Fruit fly (Drosophila melanogaster) whole organism, embryonic: ENCODE measurements around the gene Top3alpha.

Experiments used
- C15 ChIP-seq: fragments of 200-800 bp; sonication (Bioruptor generic); IDR thresholded peaks from 3 replicates; pipeline ENCODE4 v1.3.6; 2022; ENCODE audit warnings: missing biosample characterization, missing genetic modification characterization
- CG10654 ChIP-seq: fragments of 200-800 bp; sonication (Bioruptor generic); optimal IDR thresholded peaks from 2 replicates; lab custom pipeline; 2016; ENCODE audit warnings: missing biosample characterization, missing genetic modification characterization
- CG11695 ChIP-seq: fragments of 200-800 bp; sonication (Bioruptor generic); IDR thresholded peaks from 3 replicates; pipeline ENCODE4 v1.3.6; 2022; ENCODE audit warnings: missing biosample characterization, missing genetic modification characterization
- CG12744 ChIP-seq: fragments of 200-800 bp; sonication (Bioruptor generic); optimal IDR thresholded peaks from 2 replicates; lab custom pipeline; 2016; ENCODE audit warnings: missing biosample characterization, missing genetic modification characterization
- CG13296 ChIP-seq: fragments of 200-800 bp; sonication (Bioruptor generic); optimal IDR thresholded peaks from 3 replicates; lab custom pipeline; 2018; ENCODE audit warnings: missing biosample characterization, mild to moderate bottlenecking, missing genetic modification characterization
- CG13424 ChIP-seq: fragments of 200-800 bp; sonication (Bioruptor generic); optimal IDR thresholded peaks from 2 replicates; lab custom pipeline; 2019; ENCODE audit warnings: missing biosample characterization, mild to moderate bottlenecking, missing genetic modification characterization, moderate library complexity
- CG13624 ChIP-seq: fragments of 200-800 bp; sonication (Bioruptor generic); optimal IDR thresholded peaks from 2 replicates; lab custom pipeline; 2016; ENCODE audit warnings: missing biosample characterization, missing genetic modification characterization
- CG14860 ChIP-seq: fragments of 200-800 bp; sonication (Bioruptor generic); IDR thresholded peaks from 3 replicates; pipeline ENCODE4 v1.3.6; 2022; ENCODE audit warnings: missing biosample characterization, missing genetic modification characterization; ENCODE audit not compliant: partially characterized antibody
- CG1603 ChIP-seq: fragments of 200-800 bp; sonication (Bioruptor generic); optimal IDR thresholded peaks from 2 replicates; lab custom pipeline; 2019; ENCODE audit warnings: missing biosample characterization, mild to moderate bottlenecking, missing genetic modification characterization, moderate library complexity
- CG17359 ChIP-seq: fragments of 200-800 bp; sonication (Bioruptor generic); optimal IDR thresholded peaks from 3 replicates; lab custom pipeline; 2018; ENCODE audit warnings: missing biosample characterization, mild to moderate bottlenecking, missing genetic modification characterization, moderate library complexity
- CG2129 ChIP-seq: fragments of 200-800 bp; sonication (Bioruptor generic); IDR thresholded peaks from 2 replicates; pipeline ENCODE4 v1.3.6; 2022; ENCODE audit warnings: missing biosample characterization, missing genetic modification characterization; ENCODE audit not compliant: partially characterized antibody
- CG31224 ChIP-seq: fragments of 200-800 bp; sonication (Bioruptor generic); IDR thresholded peaks from 2 replicates; pipeline ENCODE4 v1.3.6; 2022; ENCODE audit warnings: missing biosample characterization, missing genetic modification characterization
- CG3163 ChIP-seq: fragments of 200-800 bp; sonication (Bioruptor generic); optimal IDR thresholded peaks from 3 replicates; lab custom pipeline; 2016; ENCODE audit warnings: missing biosample characterization, missing genetic modification characterization
- CG33213 ChIP-seq: fragments of 200-800 bp; sonication (Bioruptor generic); optimal IDR thresholded peaks from 3 replicates; lab custom pipeline; 2016; ENCODE audit warnings: missing biosample characterization, missing genetic modification characterization
- CG33557 ChIP-seq: fragments of 200-800 bp; sonication (Bioruptor generic); optimal IDR thresholded peaks from 2 replicates; lab custom pipeline; 2019; ENCODE audit warnings: missing biosample characterization, mild to moderate bottlenecking, missing genetic modification characterization, moderate library complexity
- CG5180 ChIP-seq: fragments of 200-800 bp; sonication (Bioruptor generic); optimal IDR thresholded peaks from 3 replicates; lab custom pipeline; 2017; ENCODE audit warnings: missing biosample characterization, missing genetic modification characterization, mild to moderate bottlenecking, moderate library complexity, missing genetic modification reagents
- CG8388 ChIP-seq: fragments of 200-800 bp; sonication (Bioruptor generic); optimal IDR thresholded peaks from 2 replicates; lab custom pipeline; 2019; ENCODE audit warnings: missing biosample characterization, mild to moderate bottlenecking, missing genetic modification characterization, moderate library complexity
- CG8478 ChIP-seq: fragments of >200 bp; optimal IDR thresholded peaks from 2 replicates; lab custom pipeline; 2018
- CG8765 ChIP-seq: fragments of 200-800 bp; sonication (Bioruptor generic); IDR thresholded peaks from 2 replicates; pipeline ENCODE4 v1.3.6; 2022; ENCODE audit warnings: missing biosample characterization, missing genetic modification characterization
- CG8924 ChIP-seq: fragments of 200-800 bp; optimal IDR thresholded peaks from 3 replicates; lab custom pipeline; 2019; ENCODE audit warnings: missing biosample characterization, mild to moderate bottlenecking, missing genetic modification characterization, moderate library complexity
- CG9817 ChIP-seq: fragments of 200-800 bp; sonication (Bioruptor generic); optimal IDR thresholded peaks from 2 replicates; lab custom pipeline; 2018; ENCODE audit warnings: missing biosample characterization, mild to moderate bottlenecking, missing genetic modification characterization, moderate library complexity
- CkIIα-i1 ChIP-seq: fragments of 200-800 bp; sonication (Bioruptor generic); IDR thresholded peaks from 2 replicates; pipeline ENCODE4 v1.3.6; 2022; ENCODE audit warnings: missing biosample characterization, missing genetic modification characterization
- Doc3 ChIP-seq: fragments of 200-800 bp; sonication (Bioruptor generic); IDR thresholded peaks from 3 replicates; pipeline ENCODE4 v1.3.6; 2022; ENCODE audit warnings: missing biosample characterization, missing genetic modification characterization; ENCODE audit not compliant: partially characterized antibody
- Dp ChIP-seq: fragments of 200-800 bp; sonication (Bioruptor generic); optimal IDR thresholded peaks from 2 replicates; lab custom pipeline; 2018; ENCODE audit warnings: missing biosample characterization, mild to moderate bottlenecking, missing genetic modification characterization, moderate library complexity
- E2f2 ChIP-seq: fragments of 200-800 bp; sonication (Bioruptor generic); IDR thresholded peaks from 2 replicates; pipeline ENCODE4 v1.3.6; 2022; ENCODE audit warnings: missing biosample characterization, missing genetic modification characterization
- Fer1 ChIP-seq: fragments of 200-800 bp; sonication (Bioruptor generic); optimal IDR thresholded peaks from 2 replicates; lab custom pipeline; 2017; ENCODE audit warnings: missing biosample characterization, mild to moderate bottlenecking, missing genetic modification characterization
- Hr78 ChIP-seq, 2 experiments: fragments of 200-800 bp in 1 of 2; fragments of >200 bp in 1 of 2; sonication (Bioruptor generic) in 1 of 2; optimal IDR thresholded peaks; 2 replicates each; lab custom pipeline; 2017 to 2019; ENCODE audit warnings: missing biosample characterization in 2 of 2, missing genetic modification characterization in 2 of 2, mild to moderate bottlenecking in 1 of 2, moderate library complexity in 1 of 2
- Lim3 ChIP-seq: fragments of 200-800 bp; sonication (Bioruptor generic); IDR thresholded peaks from 2 replicates; pipeline ENCODE4 v1.3.6; 2022; ENCODE audit warnings: missing biosample characterization, missing genetic modification characterization
- Med ChIP-seq: fragments of 200-800 bp; sonication (Bioruptor generic); peaks from one replicate; lab custom pipeline; 2016; ENCODE audit warnings: missing biosample characterization, missing genetic modification characterization, mild to moderate bottlenecking, inconsistent platforms, moderate library complexity
- NC2β ChIP-seq: fragments of 200-800 bp; sonication (Bioruptor generic); optimal IDR thresholded peaks from 2 replicates; lab custom pipeline; 2016; ENCODE audit warnings: missing biosample characterization, missing genetic modification characterization
- bigmax ChIP-seq: fragments of 200-800 bp; sonication (Bioruptor generic); optimal IDR thresholded peaks from 2 replicates; lab custom pipeline; 2018; ENCODE audit warnings: missing biosample characterization, mild to moderate bottlenecking, missing genetic modification characterization
- cato ChIP-seq: fragments of 200-800 bp; sonication (Bioruptor generic); optimal IDR thresholded peaks from 2 replicates; lab custom pipeline; 2016; ENCODE audit warnings: missing biosample characterization, missing genetic modification characterization, borderline replicate concordance
- caup ChIP-seq: fragments of 200-800 bp; sonication (Bioruptor generic); optimal IDR thresholded peaks from 3 replicates; lab custom pipeline; 2017; ENCODE audit warnings: missing biosample characterization, mild to moderate bottlenecking, missing genetic modification characterization, moderate library complexity; ENCODE audit not compliant: severe bottlenecking
- corto ChIP-seq: fragments of 200-800 bp; sonication (Bioruptor generic); optimal IDR thresholded peaks from 2 replicates; lab custom pipeline; 2016; ENCODE audit warnings: missing biosample characterization, mild to moderate bottlenecking, missing genetic modification characterization, moderate library complexity
- dmrt99B ChIP-seq: fragments of 200-800 bp; sonication (Bioruptor generic); optimal IDR thresholded peaks from 2 replicates; lab custom pipeline; 2018; ENCODE audit warnings: missing biosample characterization, mild to moderate bottlenecking, missing genetic modification characterization, moderate library complexity
- dpn ChIP-seq, 2 experiments: fragments of 200-800 bp; sonication (Bioruptor generic); optimal IDR thresholded peaks; 3 replicates each; lab custom pipeline; 2016; ENCODE audit warnings: missing biosample characterization in 2 of 2, missing genetic modification characterization in 2 of 2
- ewg ChIP-seq: fragments of 200-800 bp; sonication (Bioruptor generic); optimal IDR thresholded peaks from 3 replicates; lab custom pipeline; 2017; ENCODE audit warnings: mild to moderate bottlenecking, missing biosample characterization, missing genetic modification reagents, missing genetic modification characterization
- grn ChIP-seq: fragments of 200-800 bp; sonication (Bioruptor generic); optimal IDR thresholded peaks from 3 replicates; lab custom pipeline; 2017; ENCODE audit warnings: missing biosample characterization, missing genetic modification characterization
- kay ChIP-seq: fragments of 200-800 bp; sonication (Bioruptor generic); optimal IDR thresholded peaks from 2 replicates; lab custom pipeline; 2016; ENCODE audit warnings: missing biosample characterization, missing genetic modification characterization
- lbe ChIP-seq: fragments of 200-800 bp; sonication (Bioruptor generic); optimal IDR thresholded peaks from 2 replicates; lab custom pipeline; 2016; ENCODE audit warnings: missing biosample characterization, mild to moderate bottlenecking, missing genetic modification characterization
- pfk ChIP-seq: fragments of 200-800 bp; sonication (Bioruptor generic); optimal IDR thresholded peaks from 2 replicates; lab custom pipeline; 2018; ENCODE audit warnings: missing biosample characterization, mild to moderate bottlenecking, missing genetic modification characterization, moderate library complexity
- phol ChIP-seq: fragments of 200-800 bp; sonication (Bioruptor generic); optimal IDR thresholded peaks from 3 replicates; lab custom pipeline; 2018; ENCODE audit warnings: missing biosample characterization, mild to moderate bottlenecking, missing genetic modification characterization, moderate library complexity
- pita ChIP-seq: fragments of 200-800 bp; sonication (Bioruptor generic); optimal IDR thresholded peaks from 2 replicates; lab custom pipeline; 2017; ENCODE audit warnings: missing biosample characterization, mild to moderate bottlenecking, missing genetic modification characterization
- seq ChIP-seq: fragments of 200-800 bp; sonication (Bioruptor generic); IDR thresholded peaks from 2 replicates; pipeline ENCODE4 v1.3.6; 2022; ENCODE audit warnings: missing biosample characterization, missing genetic modification characterization
- stc ChIP-seq: fragments of 200-800 bp; sonication (Bioruptor generic); IDR thresholded peaks from 2 replicates; pipeline ENCODE4 v1.3.6; 2022; ENCODE audit warnings: missing biosample characterization, missing genetic modification characterization
- tna ChIP-seq: fragments of 200-800 bp; sonication (Bioruptor generic); IDR thresholded peaks from 2 replicates; pipeline ENCODE4 v1.3.6; 2022; ENCODE audit warnings: missing biosample characterization, missing genetic modification characterization; ENCODE audit not compliant: partially characterized antibody
- usp ChIP-seq: fragments of >200 bp; optimal IDR thresholded peaks from 2 replicates; lab custom pipeline; 2017; ENCODE audit warnings: missing biosample characterization, missing genetic modification characterization
- zen ChIP-seq: fragments of 200-800 bp; sonication (Bioruptor generic); optimal IDR thresholded peaks from 3 replicates; lab custom pipeline; 2018; ENCODE audit warnings: missing biosample characterization, mild to moderate bottlenecking, missing genetic modification characterization, moderate library complexity

The Top3alpha gene

dm6 chr2L:19492934-19493686, 4.9 kb upstream of the Top3alpha start, which contains the start of the genes swm and Ctu2 (continued):
- TF ChIP-seq usp (GFP tag; lab: Kevin White, UChicago) = no peak
- peak; percentile 36; the same call in 1 of the 2 replicates for TF ChIP-seq CG31224
- no peak for TF ChIP-seq grn (GFP tag; lab: Kevin White, UChicago)
- TF ChIP-seq tna = no peak
- TF ChIP-seq Dp (GFP tag; lab: Kevin White, UChicago) = peak; percentile 6
- no peak for TF ChIP-seq ewg (GFP tag; lab: Kevin White, UChicago)
- 0 out of 3 replicates have a peak, but pooled peaks have one; percentile 7 for TF ChIP-seq C15
- no peak for TF ChIP-seq CG3163 (GFP tag; lab: Kevin White, UChicago)
- TF ChIP-seq dpn (GFP tag; optimal IDR thresholded peaks at IDR 0.05; lab: Kevin White, UChicago) = peak; percentile 1 to 71
- TF ChIP-seq NC2β (GFP tag; lab: Kevin White, UChicago) = no peak
- peak; percentile 69 for TF ChIP-seq CG8388 (GFP tag; lab: Kevin White, UChicago)
- no peak for TF ChIP-seq dmrt99B (tag; lab: Kevin White, UChicago)
- TF ChIP-seq Hr78 (GFP tag; optimal IDR thresholded peaks at IDR 0.05; lab: Kevin White, UChicago) = no peak
- peak; percentile 64; the same call in 1 of the 3 replicates for TF ChIP-seq CG14860 (GFP tag; lab: Robert Waterston, UW)
- TF ChIP-seq lbe = peak; percentile 27
- TF ChIP-seq CkIIα-i1 = no peak
- peak; percentile 89 for TF ChIP-seq CG13424 (tag; lab: Kevin White, UChicago)
- no peak for TF ChIP-seq seq (GFP tag; lab: Robert Waterston, UW)
- peak; percentile 48 for TF ChIP-seq zen (tag; lab: Kevin White, UChicago)
- no peak for TF ChIP-seq CG5180 (GFP tag; lab: Kevin White, UChicago)
- TF ChIP-seq CG9817 (tag; lab: Kevin White, UChicago) = peak; percentile 79
- peak; percentile 68 for TF ChIP-seq CG13296 (GFP tag; lab: Kevin White, UChicago)
- no peak for TF ChIP-seq bigmax (GFP tag; lab: Kevin White, UChicago)
- peak; percentile 64; the same call in 2 of the 3 replicates for TF ChIP-seq CG11695 (GFP tag; lab: Robert Waterston, UW)
- TF ChIP-seq CG8924 (tag; lab: Kevin White, UChicago) = peak; percentile 82
- no peak for TF ChIP-seq kay (GFP tag; lab: Kevin White, UChicago)
- TF ChIP-seq CG8765 = no peak
- 0 out of 2 replicates have a peak, but pooled peaks have one; percentile 33 for TF ChIP-seq E2f2 (GFP tag; lab: Robert Waterston, UW)
- TF ChIP-seq CG13624 (GFP tag; lab: Kevin White, UChicago) = peak; percentile 17
- peak; percentile 5 for TF ChIP-seq CG1603 (tag; lab: Kevin White, UChicago)
- peak; percentile 70 for TF ChIP-seq Doc3
- peak; percentile 68 for TF ChIP-seq Med
- TF ChIP-seq phol = peak; percentile 79
- TF ChIP-seq Fer1 = peak; percentile 74
- no peak for TF ChIP-seq CG33213 (GFP tag; lab: Kevin White, UChicago)
- TF ChIP-seq CG2129 (GFP tag; lab: Robert Waterston, UW) = peak; percentile 19; the same call in 1 of the 2 replicates
- no peak for TF ChIP-seq Lim3 (GFP tag; lab: Robert Waterston, UW)
- TF ChIP-seq CG10654 = peak; percentile 14
- no peak for TF ChIP-seq stc (GFP tag; lab: Robert Waterston, UW)
- TF ChIP-seq CG8478 (lab: Kevin White, UChicago) = peak; percentile 81
- no peak for TF ChIP-seq pfk (GFP tag; lab: Kevin White, UChicago)
- TF ChIP-seq corto (GFP tag; lab: Kevin White, UChicago) = no peak
- peak; percentile 56 for TF ChIP-seq CG17359 (tag; lab: Kevin White, UChicago)
- TF ChIP-seq cato (GFP tag; lab: Kevin White, UChicago) = no peak
- TF ChIP-seq pita = no peak
- peak; percentile 58 for TF ChIP-seq CG33557
- TF ChIP-seq CG12744 = no peak
- TF ChIP-seq caup (GFP tag; lab: Kevin White, UChicago) = no peak
